Fruit fly (Drosophila melanogaster): ENCODE data around the gene CG4880.

Gene CG4880

dm6 chrX:16886551-16886950 lies at the start of gene CG4880, which contains the start of gene DENR:
Gene CG4880, plus strand, starts transcription at chrX:16886818.
Gene DENR, minus strand, starts transcription at chrX:16886560.
- TF ChIP-seq fd96Ca (GFP tag; IDR thresholded peaks at IDR 0.05) (no peak), EcR (GFP tag; optimal IDR thresholded peaks at IDR 0.05) (no peak), CG9948 (tag; optimal IDR thresholded peaks at IDR 0.05) (no peak), CG12605 (GFP tag; IDR thresholded peaks at IDR 0.05) (no peak), CG10348 (GFP tag; IDR thresholded peaks at IDR 0.05) (no peak), Snoo (tag; optimal IDR thresholded peaks at IDR 0.05) (no peak), gl (tag; optimal IDR thresholded peaks at IDR 0.05) (no peak), CG15710 (tag; optimal IDR thresholded peaks at IDR 0.05) (no peak), D1 (tag; optimal IDR thresholded peaks at IDR 0.05) (no peak), Ets98B (GFP tag; IDR thresholded peaks at IDR 0.05) (no peak), Pif1B (GFP tag; optimal IDR thresholded peaks at IDR 0.05) (no peak), CG8159 (tag; optimal IDR thresholded peaks at IDR 0.05) (no peak)

- TF ChIP-seq fd96Ca (GFP tag; IDR thresholded peaks at IDR 0.05) (0 out of 3 replicates have a peak, but pooled peaks have one; percentile 24), Pif1B (GFP tag; optimal IDR thresholded peaks at IDR 0.05) (no peak), CG15710 (tag; optimal IDR thresholded peaks at IDR 0.05) (no peak), CG8301 (tag; optimal IDR thresholded peaks at IDR 0.05) (no peak), Snoo (tag; optimal IDR thresholded peaks at IDR 0.05) (no peak), CG12605 (GFP tag; IDR thresholded peaks at IDR 0.05) (no peak)
These were observed 48.9 kb upstream of the CG4880 start for dm6 chrX:16837588-16838178.

- no peak for TF ChIP-seq CG9948 (tag; optimal IDR thresholded peaks at IDR 0.05)
- TF ChIP-seq CG8301 (tag; optimal IDR thresholded peaks at IDR 0.05) = peak; percentile 4
- peak; percentile 3 for TF ChIP-seq CG14655 (GFP tag; optimal IDR thresholded peaks at IDR 0.05)
These were observed 47.6 kb upstream of the CG4880 start for dm6 chrX:16839033-16839432.

dm6 chrX:16839905-16840304 lies 46.7 kb upstream of the CG4880 start:
- TF ChIP-seq D1 (tag; optimal IDR thresholded peaks at IDR 0.05) (peak; percentile 39), CG4496 (GFP tag; IDR thresholded peaks at IDR 0.05) (no peak), Pif1B (GFP tag; optimal IDR thresholded peaks at IDR 0.05) (no peak), Ets98B (GFP tag; IDR thresholded peaks at IDR 0.05) (no peak), CG9948 (tag; optimal IDR thresholded peaks at IDR 0.05) (no peak), fd96Ca (GFP tag; IDR thresholded peaks at IDR 0.05) (no peak)

- TF ChIP-seq CG9948 (tag; optimal IDR thresholded peaks at IDR 0.05) (no peak), CG15710 (tag; optimal IDR thresholded peaks at IDR 0.05) (no peak), D1 (tag; optimal IDR thresholded peaks at IDR 0.05) (no peak), Snoo (tag; optimal IDR thresholded peaks at IDR 0.05) (no peak), EcR (GFP tag; optimal IDR thresholded peaks at IDR 0.05) (no peak), CG8301 (tag; optimal IDR thresholded peaks at IDR 0.05) (no peak), rn (GFP tag; IDR thresholded peaks at IDR 0.05) (no peak), CG4496 (GFP tag; IDR thresholded peaks at IDR 0.05) (no peak), Ets98B (GFP tag; IDR thresholded peaks at IDR 0.05) (no peak), CG8159 (tag; optimal IDR thresholded peaks at IDR 0.05) (no peak), Pif1B (GFP tag; optimal IDR thresholded peaks at IDR 0.05) (no peak), CG34367 (tag; optimal IDR thresholded peaks at IDR 0.05) (no peak), CG12605 (GFP tag; IDR thresholded peaks at IDR 0.05) (no peak), CG10348 (GFP tag; IDR thresholded peaks at IDR 0.05) (no peak)
These were observed 42.3 kb upstream of the CG4880 start, which contains the start of gene RSG7 for dm6 chrX:16844295-16844694. Gene RSG7, minus strand, starts transcription at chrX:16844433.

dm6 chrX:16846575-16846974 lies 40.0 kb upstream of the CG4880 start:
- no peak for TF ChIP-seq CG10348 (GFP tag; IDR thresholded peaks at IDR 0.05)
- TF ChIP-seq CG32121 (GFP tag; IDR thresholded peaks at IDR 0.05) = no peak
- TF ChIP-seq CG8159 (tag; optimal IDR thresholded peaks at IDR 0.05) = no peak
- TF ChIP-seq CG13204 (GFP tag; optimal IDR thresholded peaks at IDR 0.05) = no peak
- TF ChIP-seq CG17806 (tag; optimal IDR thresholded peaks at IDR 0.05) = no peak

- TF ChIP-seq CG14655 (GFP tag; optimal IDR thresholded peaks at IDR 0.05) = no peak
- TF ChIP-seq Ets98B (GFP tag; IDR thresholded peaks at IDR 0.05) = peak; percentile 19; the same call in 1 of the 2 replicates
- no peak for TF ChIP-seq CG8301 (tag; optimal IDR thresholded peaks at IDR 0.05)
- peak; percentile 43; the same call in 2 of the 3 replicates for TF ChIP-seq CG4496 (GFP tag; IDR thresholded peaks at IDR 0.05)
- no peak for TF ChIP-seq CG15710 (tag; optimal IDR thresholded peaks at IDR 0.05)
- TF ChIP-seq Snoo (tag; optimal IDR thresholded peaks at IDR 0.05) = no peak
- no peak for TF ChIP-seq EcR (GFP tag; optimal IDR thresholded peaks at IDR 0.05)
- TF ChIP-seq CG12605 (GFP tag; IDR thresholded peaks at IDR 0.05) = no peak
- no peak for TF ChIP-seq CG34367 (tag; optimal IDR thresholded peaks at IDR 0.05)
- no peak for TF ChIP-seq Pif1B (GFP tag; optimal IDR thresholded peaks at IDR 0.05)
- no peak for TF ChIP-seq CG9948 (tag; optimal IDR thresholded peaks at IDR 0.05)
- peak; percentile 9 for TF ChIP-seq CG8159 (tag; optimal IDR thresholded peaks at IDR 0.05)
- no peak for TF ChIP-seq fd96Ca (GFP tag; IDR thresholded peaks at IDR 0.05)
- TF ChIP-seq CG17806 (tag; optimal IDR thresholded peaks at IDR 0.05) = peak; percentile 4
- no peak for TF ChIP-seq gl (tag; optimal IDR thresholded peaks at IDR 0.05)
- no peak for TF ChIP-seq D1 (tag; optimal IDR thresholded peaks at IDR 0.05)
- TF ChIP-seq CG32121 (GFP tag; IDR thresholded peaks at IDR 0.05) = no peak
- no peak for TF ChIP-seq rn (GFP tag; IDR thresholded peaks at IDR 0.05)
- TF ChIP-seq CG10348 (GFP tag; IDR thresholded peaks at IDR 0.05) = no peak
These were observed 37.6 kb upstream of the CG4880 start for dm6 chrX:16848978-16849377.

Data from whole organism, pupa.